Fruit fly (Drosophila melanogaster) Kc167 (cell line): ENCODE measurements around the gene ck.

Experiments
- Myc ChIP-seq: fragments of >200 bp; optimal IDR thresholded peaks from 2 replicates; lab custom pipeline; 2017; ENCODE audit warnings: missing external identifiers
- Sin3A ChIP-seq: fragments of >200 bp; optimal IDR thresholded peaks from 2 replicates; lab custom pipeline; 2018; ENCODE audit warnings: missing external identifiers
- h ChIP-seq: fragments of >200 bp; optimal IDR thresholded peaks from 3 replicates; lab custom pipeline; 2018; ENCODE audit warnings: missing external identifiers
- psq ChIP-seq: fragments of >200 bp; optimal IDR thresholded peaks from 2 replicates; lab custom pipeline; 2017; ENCODE audit warnings: missing external identifiers

DNA sequence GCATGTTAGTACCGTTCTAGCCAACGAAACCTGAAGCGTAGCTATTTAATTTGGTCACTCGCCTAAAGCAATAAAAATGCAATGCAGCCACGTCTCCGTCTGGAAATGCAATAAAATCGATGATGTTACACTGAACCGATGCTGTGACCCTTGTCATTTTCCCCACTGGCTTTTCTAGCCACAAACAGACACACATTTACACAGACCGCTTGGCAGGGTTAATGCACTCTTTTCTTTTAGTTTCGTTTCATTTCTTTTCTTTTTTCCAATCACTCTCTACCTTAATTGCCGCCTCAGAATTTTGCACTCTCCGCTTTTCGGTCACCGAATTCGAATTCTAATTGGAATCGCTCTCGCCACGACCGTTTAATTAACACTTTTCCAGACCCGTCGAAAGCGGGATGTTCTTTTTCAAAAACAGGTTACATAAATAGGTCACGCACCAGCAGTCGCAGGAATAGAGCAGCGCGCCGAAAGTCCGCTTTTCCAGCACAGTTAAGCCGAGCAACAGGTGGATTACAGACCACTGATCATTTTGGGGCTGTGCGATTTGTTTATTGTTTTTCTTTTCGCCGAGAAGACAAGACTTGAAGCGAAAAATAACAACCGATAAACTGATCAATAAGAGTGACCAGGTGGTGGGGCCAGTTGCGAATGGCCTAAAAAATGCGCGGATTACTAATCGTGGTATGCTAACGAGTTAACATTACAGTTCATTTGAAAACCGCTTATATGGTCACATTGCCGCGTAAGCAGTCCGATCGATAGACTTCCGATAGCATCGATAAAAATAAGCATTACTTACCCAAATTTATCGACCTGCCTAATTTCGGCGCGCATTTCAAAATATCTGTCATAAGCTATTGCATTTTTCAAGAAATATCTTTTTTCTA is at the start of gene ck:
- no peak for TF ChIP-seq Myc (lab: Kevin White, UChicago)
- no peak for TF ChIP-seq h
- no peak for TF ChIP-seq psq (lab: Kevin White, UChicago)
- no peak for TF ChIP-seq Sin3A
